Worm (Caenorhabditis elegans): ENCODE measurements around the gene abl-1.

- TF ChIP-seq zim-3 (tag; optimal IDR thresholded peaks at IDR 0.05) (no peak), lin-26 (GFP tag; IDR thresholded peaks at IDR 0.05) (no peak), sptf-2 (GFP tag; optimal IDR thresholded peaks at IDR 0.05) (no peak), lin-40 (tag; optimal IDR thresholded peaks at IDR 0.05) (no peak), mcd-1 (GFP tag; IDR thresholded peaks at IDR 0.05) (no peak), madf-3 (GFP tag; IDR thresholded peaks at IDR 0.05) (no peak), F33H1.4 (GFP tag; IDR thresholded peaks at IDR 0.05) (no peak)
These were observed 26.3 kb downstream of the abl-1 start for ce11 chrX:10597554-10598191.
